Worm (Caenorhabditis elegans) whole organism, L4 larva: ENCODE data around the gene hsp-43.

Source experiments
- fkh-10 ChIP-seq: fragments of 150-350 bp; optimal IDR thresholded peaks from 2 replicates; lab custom pipeline; 2014; ENCODE audit warnings: missing biosample characterization, missing genetic modification reagents, missing genetic modification characterization
- jun-1 ChIP-seq: fragments of 150-350 bp; optimal IDR thresholded peaks from 2 replicates; lab custom pipeline; 2014; ENCODE audit warnings: missing biosample characterization, missing genetic modification reagents, missing genetic modification characterization
- pha-4 ChIP-seq, 2 experiments: fragments of 150-350 bp in 1 of 2; fragments of 200-800 bp in 1 of 2; sonication (Bioruptor generic) in 1 of 2; IDR thresholded peaks in 1 of 2; optimal IDR thresholded peaks in 1 of 2; 2 replicates each; pipeline versions ENCODE4 v1.3.6 to Lab custom; 2014 to 2022; ENCODE audit warnings: missing genetic modification characterization in 2 of 2, missing genetic modification reagents in 2 of 2, missing biosample characterization in 1 of 2, missing compliant biosample characterization in 1 of 2

- no peak for TF ChIP-seq fkh-10 (GFP tag; lab: Kevin White, UChicago)
- TF ChIP-seq jun-1 (tag; lab: Kevin White, UChicago) = no peak
- TF ChIP-seq pha-4 (GFP tag; IDR thresholded peaks at IDR 0.05; lab: Robert Waterston, UW) = no peak
- no peak for TF ChIP-seq pha-4 (tag; optimal IDR thresholded peaks at IDR 0.05; lab: Kevin White, UChicago)
Observed at ce11 chrX:6266739-6267138, 31.4 kb upstream of the hsp-43 start, which contains the start of gene W05H9.2.
